Fruit fly (Drosophila melanogaster): ENCODE measurements around the gene Mesh1.

dm6 chr3R:29214982-29215533, 12.7 kb upstream of the Mesh1 start:
- TF ChIP-seq tj (GFP tag; optimal IDR thresholded peaks at IDR 0.05) = no peak
- peak; percentile 94 for TF ChIP-seq pad (GFP tag; optimal IDR thresholded peaks at IDR 0.05)
- peak; percentile 72 for TF ChIP-seq cic (GFP tag; optimal IDR thresholded peaks at IDR 0.05)
- TF ChIP-seq CG7101 (tag; optimal IDR thresholded peaks at IDR 0.05) = peak; percentile 10
- TF ChIP-seq cnc (optimal IDR thresholded peaks at IDR 0.05) = no peak
- TF ChIP-seq bab1 (GFP tag; optimal IDR thresholded peaks at IDR 0.05) = peak; percentile 2
- no peak for TF ChIP-seq Hr96 (GFP tag; optimal IDR thresholded peaks at IDR 0.05)
